Fruit fly (Drosophila melanogaster): ENCODE results near the gene Jon25Bii.

The Jon25Bii gene

dm6 chr2L:4999389-5000032 is 46.6 kb upstream of the Jon25Bii start (continued):
- TF ChIP-seq ash1 (GFP tag; optimal IDR thresholded peaks at IDR 0.05), result no peak
- no peak for TF ChIP-seq nau (GFP tag; optimal IDR thresholded peaks at IDR 0.05)
- TF ChIP-seq zfh1 (GFP tag; IDR thresholded peaks at IDR 0.05), result peak; percentile 79
- TF ChIP-seq en (GFP tag; optimal IDR thresholded peaks at IDR 0.05), result peak; percentile 16

- no peak for TF ChIP-seq onecut (GFP tag; IDR thresholded peaks at IDR 0.05)
- TF ChIP-seq Mrtf (GFP tag; IDR thresholded peaks at IDR 0.05), result no peak
- TF ChIP-seq pros (GFP tag; optimal IDR thresholded peaks at IDR 0.05), result peak; percentile 51
- no peak for TF ChIP-seq cwo (GFP tag; optimal IDR thresholded peaks at IDR 0.05)
- no peak for TF ChIP-seq MESR4 (GFP tag; optimal IDR thresholded peaks at IDR 0.05)
- 0 out of 2 replicates have a peak, but pooled peaks have one; percentile 29 for TF ChIP-seq GATAe (GFP tag; conservative IDR thresholded peaks at IDR 0.05)
- peak; percentile 63 for TF ChIP-seq sd (tag; optimal IDR thresholded peaks at IDR 0.05)
- peak; percentile 86 for TF ChIP-seq D19A (tag; optimal IDR thresholded peaks at IDR 0.05)
- TF ChIP-seq ab (GFP tag; optimal IDR thresholded peaks at IDR 0.05), result no peak
- no peak for TF ChIP-seq oc (tag; optimal IDR thresholded peaks at IDR 0.05)
- no peak for TF ChIP-seq insv (GFP tag; optimal IDR thresholded peaks at IDR 0.05)
- no peak for TF ChIP-seq ftz-f1 (GFP tag; optimal IDR thresholded peaks at IDR 0.05)
- no peak for TF ChIP-seq CG8290 (GFP tag; optimal IDR thresholded peaks at IDR 0.05)
- TF ChIP-seq CG8290 (tag; optimal IDR thresholded peaks at IDR 0.05), result no peak
- TF ChIP-seq NFAT (GFP tag; IDR thresholded peaks at IDR 0.05), result no peak
- TF ChIP-seq CG1647 (GFP tag; optimal IDR thresholded peaks at IDR 0.05), result no peak
- TF ChIP-seq Trl (optimal IDR thresholded peaks at IDR 0.05), result peak; percentile 23 to 55
- no peak for TF ChIP-seq Trl (GFP tag; optimal IDR thresholded peaks at IDR 0.05)
- TF ChIP-seq gcm (GFP tag; optimal IDR thresholded peaks at IDR 0.05), result peak; percentile 46
- no peak for TF ChIP-seq CG17568 (GFP tag; optimal IDR thresholded peaks at IDR 0.05)
- TF ChIP-seq eve (GFP tag; optimal IDR thresholded peaks at IDR 0.05), result peak in 1 of 2 experiments; percentile 37
- peak; percentile 95 for TF ChIP-seq exex (tag; optimal IDR thresholded peaks at IDR 0.05)
- TF ChIP-seq gcm2 (GFP tag; optimal IDR thresholded peaks at IDR 0.05), result no peak
- peak; percentile 40 for TF ChIP-seq sug (tag; optimal IDR thresholded peaks at IDR 0.05)
- peak; percentile 47 for TF ChIP-seq mirr (GFP tag; optimal IDR thresholded peaks at IDR 0.05)
These were observed 45.7 kb upstream of the Jon25Bii start for dm6 chr2L:4998571-4999191.

dm6 chr2L:4998260-4998560 is 45.3 kb upstream of the Jon25Bii start:
- TF ChIP-seq BEAF-32 (GFP tag; optimal IDR thresholded peaks at IDR 0.05) (peak; percentile 19), unpg (GFP tag; optimal IDR thresholded peaks at IDR 0.05) (no peak), Ssrp (tag; optimal IDR thresholded peaks at IDR 0.05) (peak; percentile 14), Six4 (GFP tag; optimal IDR thresholded peaks at IDR 0.05) (no peak), CG15479 (GFP tag; optimal IDR thresholded peaks at IDR 0.05) (peak; percentile 77), Ptx1 (GFP tag; IDR thresholded peaks at IDR 0.05) (0 out of 2 replicates have a peak, but pooled peaks have one; percentile 5), Ets65A (GFP tag) (peak; percentile 80)

Data from whole organism, embryonic.